Worm (Caenorhabditis elegans): ENCODE results near the gene C41H7.9.
A peak's percentile ranks its signal among the peaks of the same experiment; 100 is the strongest.

Gene C41H7.9

DNA sequence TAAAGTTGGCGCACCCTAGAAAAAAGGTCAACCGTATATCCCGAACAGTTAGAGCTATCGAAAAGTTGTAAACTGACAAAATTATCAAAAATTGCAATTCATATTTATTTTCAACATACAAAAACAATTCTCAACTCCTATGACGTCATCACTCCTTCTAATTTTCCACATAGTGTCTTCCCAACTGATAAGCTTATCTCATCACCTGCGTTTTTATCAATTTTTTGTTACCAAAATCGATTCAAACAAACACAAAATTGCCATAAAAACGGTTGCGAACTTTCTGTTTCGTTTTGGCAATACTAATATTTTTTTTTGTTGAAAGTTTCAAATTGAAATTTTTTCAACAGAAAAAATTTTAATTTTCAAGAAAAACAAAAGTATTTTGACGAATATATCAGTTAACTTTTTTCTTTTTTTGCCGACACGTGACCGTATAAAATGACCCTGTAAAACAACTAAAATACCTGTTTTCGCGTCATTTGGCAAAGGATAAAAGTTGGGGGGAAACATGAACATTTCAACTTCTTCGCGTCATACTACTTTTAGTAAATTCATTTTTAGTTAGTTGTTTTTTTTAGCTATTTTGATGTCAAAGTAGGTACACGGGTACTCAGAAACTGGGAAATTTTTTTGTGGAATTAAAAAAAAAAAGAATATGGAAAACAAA is 36.3 kb downstream of the C41H7.9 start (continued):
- TF ChIP-seq T20F7.1 (GFP tag; optimal IDR thresholded peaks at IDR 0.05) (peak; percentile 14), mep-1 (tag; optimal IDR thresholded peaks at IDR 0.05) (peak; percentile 37), F49E8.2 (tag; optimal IDR thresholded peaks at IDR 0.05; ENCODE audit: borderline replicate concordance) (no peak), lir-3 (tag; optimal IDR thresholded peaks at IDR 0.05) (no peak), nhr-77 (tag; optimal IDR thresholded peaks at IDR 0.05) (peak; percentile 65), hlh-11 (tag; optimal IDR thresholded peaks at IDR 0.05) (peak; percentile 77), sdz-12 (GFP tag; optimal IDR thresholded peaks at IDR 0.05) (no peak), dmd-8 (GFP tag; IDR thresholded peaks at IDR 0.05) (no peak), pqm-1 (tag; optimal IDR thresholded peaks at IDR 0.05) (peak; percentile 89), R02D3.7 (tag; optimal IDR thresholded peaks at IDR 0.05) (no peak), dmd-9 (GFP tag; IDR thresholded peaks at IDR 0.05) (no peak), nhr-76 (tag; optimal IDR thresholded peaks at IDR 0.05) (no peak), hlh-30 (tag; optimal IDR thresholded peaks at IDR 0.05; ENCODE audit: insufficient read depth) (peak; percentile 18), nhr-28 (tag; optimal IDR thresholded peaks at IDR 0.05) (peak; percentile 70), mxl-2 (GFP tag; conservative IDR thresholded peaks at IDR 0.05) (no peak), skn-1 (tag; optimal IDR thresholded peaks at IDR 0.05) (no peak), zfp-3 (GFP tag; conservative IDR thresholded peaks at IDR 0.05) (no peak), duxl-1 (tag; optimal IDR thresholded peaks at IDR 0.05; ENCODE audit: poor library complexity) (no peak), attf-4 (tag; optimal IDR thresholded peaks at IDR 0.05) (no peak), lin-13 (GFP tag; optimal IDR thresholded peaks at IDR 0.05) (peak; percentile 2)

DNA sequence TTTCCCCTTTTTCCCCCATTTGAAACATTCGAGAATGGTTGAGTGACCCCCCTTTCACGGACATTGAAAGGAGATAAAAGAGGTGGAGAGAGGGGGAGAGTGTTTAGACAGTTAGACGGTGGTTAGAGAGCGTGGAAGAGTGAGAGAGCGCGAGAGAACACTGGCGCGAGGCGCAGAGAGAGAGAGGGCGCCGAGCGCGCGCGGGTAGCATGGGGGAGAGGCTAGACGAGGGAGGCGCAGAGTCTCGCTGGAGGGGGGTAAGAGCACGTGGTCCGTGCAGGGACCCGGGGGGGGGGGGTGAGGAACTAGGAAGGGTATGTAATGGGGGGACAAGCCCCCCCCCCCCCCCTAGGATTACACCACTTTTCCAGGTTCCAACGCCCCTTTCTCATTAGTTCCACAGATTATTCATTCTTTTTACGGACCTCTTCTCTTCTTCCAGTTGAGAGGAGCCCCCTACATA is 38.1 kb downstream of the C41H7.9 start:
- TF ChIP-seq ceh-32 (tag; optimal IDR thresholded peaks at IDR 0.05; ENCODE audit: poor library complexity) (peak; percentile 29), dpl-1 (GFP tag; optimal IDR thresholded peaks at IDR 0.05) (peak; percentile 58), ceh-62 (tag; optimal IDR thresholded peaks at IDR 0.05) (no peak), zag-1 (tag; optimal IDR thresholded peaks at IDR 0.05) (peak; percentile 54), pha-4 (GFP tag; IDR thresholded peaks at IDR 0.05) (peak; percentile 100), pha-4 (tag; optimal IDR thresholded peaks at IDR 0.05) (peak; percentile 2), zip-11 (GFP tag; IDR thresholded peaks at IDR 0.05) (no peak), lin-38 (GFP tag; IDR thresholded peaks at IDR 0.05) (peak; percentile 80), jun-1 (tag; optimal IDR thresholded peaks at IDR 0.05) (peak; percentile 91), ztf-11 (tag; optimal IDR thresholded peaks at IDR 0.05) (no peak), ceh-28 (tag; optimal IDR thresholded peaks at IDR 0.05) (no peak), sdz-12 (GFP tag; optimal IDR thresholded peaks at IDR 0.05) (peak; percentile 77), skn-1 (tag; optimal IDR thresholded peaks at IDR 0.05) (peak; percentile 35), T20F7.1 (GFP tag; optimal IDR thresholded peaks at IDR 0.05) (peak; percentile 85), mep-1 (tag; optimal IDR thresholded peaks at IDR 0.05) (peak; percentile 96), nhr-48 (tag; optimal IDR thresholded peaks at IDR 0.05) (peak; percentile 89), unc-130 (GFP tag; optimal IDR thresholded peaks at IDR 0.05) (no peak), attf-4 (tag; optimal IDR thresholded peaks at IDR 0.05) (no peak), gei-8 (GFP tag; optimal IDR thresholded peaks at IDR 0.05) (peak; percentile 98), ceh-20 (GFP tag; IDR thresholded peaks at IDR 0.05) (peak; percentile 99), lin-1 (GFP tag; IDR thresholded peaks at IDR 0.05) (peak; percentile 97), snpc-1.2 (GFP tag; IDR thresholded peaks at IDR 0.05) (peak; percentile 58; the same call in 1 of the 2 replicates), php-3 (GFP tag; IDR thresholded peaks at IDR 0.05) (peak; percentile 94), mxl-2 (GFP tag; conservative IDR thresholded peaks at IDR 0.05) (peak; percentile 85), hlh-30 (tag; optimal IDR thresholded peaks at IDR 0.05; ENCODE audit: insufficient read depth) (peak; percentile 97), nhr-237 (tag; optimal IDR thresholded peaks at IDR 0.05) (no peak), F49E8.2 (tag; optimal IDR thresholded peaks at IDR 0.05; ENCODE audit: borderline replicate concordance) (no peak), nhr-28 (tag; optimal IDR thresholded peaks at IDR 0.05) (peak; percentile 86), F44E2.7 (GFP tag; IDR thresholded peaks at IDR 0.05) (no peak), mdt-29 (GFP tag; IDR thresholded peaks at IDR 0.05) (peak; percentile 95), dmd-6 (GFP tag; IDR thresholded peaks at IDR 0.05) (peak; percentile 100), nhr-6 (tag; optimal IDR thresholded peaks at IDR 0.05) (peak; percentile 90), hlh-11 (tag; optimal IDR thresholded peaks at IDR 0.05) (peak; percentile 98), dmd-9 (GFP tag; IDR thresholded peaks at IDR 0.05) (peak; percentile 85), zfp-3 (GFP tag; conservative IDR thresholded peaks at IDR 0.05) (peak; percentile 93), F37D6.2 (tag; optimal IDR thresholded peaks at IDR 0.05) (peak; percentile 81), arid-1 (GFP tag; conservative IDR thresholded peaks at IDR 0.05) (peak; percentile 86), ces-1 (GFP tag; optimal IDR thresholded peaks at IDR 0.05) (peak; percentile 35), madf-9 (GFP tag; conservative IDR thresholded peaks at IDR 0.05) (peak; percentile 94)

Measured in whole organism, L4 larva.